Worm (Caenorhabditis elegans): ENCODE data around the gene cogc-8.

DNA sequence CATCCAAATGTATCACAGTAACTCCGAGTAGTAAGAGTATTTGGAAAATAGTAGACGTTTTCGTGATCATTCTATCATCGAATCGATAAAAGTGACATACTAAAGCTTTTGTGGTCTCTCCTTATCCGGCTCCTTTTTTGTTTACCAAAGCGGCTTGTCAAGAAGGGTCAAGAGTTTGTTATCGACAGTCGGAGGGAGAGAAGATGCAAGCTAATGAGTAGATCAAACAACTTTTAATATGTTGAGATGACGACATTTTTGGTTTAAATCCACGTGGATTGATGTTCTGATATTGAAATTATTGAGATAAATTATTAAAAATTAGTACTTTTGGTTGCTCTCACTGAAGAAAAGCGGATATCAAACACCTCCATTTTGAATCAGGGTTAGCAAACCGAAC is 51.1 kb downstream of the cogc-8 start, which contains the start of gene T21D12.7:
- TF ChIP-seq madf-5 (GFP tag; IDR thresholded peaks at IDR 0.05) = no peak
- no peak for TF ChIP-seq D1046.2 (GFP tag; IDR thresholded peaks at IDR 0.05)
- TF ChIP-seq dmd-9 (GFP tag; IDR thresholded peaks at IDR 0.05) = no peak
- no peak for TF ChIP-seq mdl-1 (tag; optimal IDR thresholded peaks at IDR 0.05)

Measured in whole organism, L4 larva.